Fruit fly (Drosophila melanogaster): Measurements from ENCODE around the gene CG44532.

CG44532 gene

dm6 chrX:9193604-9194003, 31.7 kb downstream of the CG44532 start, which contains the start of gene CG12106 (continued):
- no peak for TF ChIP-seq hb (GFP tag; IDR thresholded peaks at IDR 0.05; ENCODE audit: partially characterized antibody)
- peak; percentile 63 for TF ChIP-seq CoRest (tag; optimal IDR thresholded peaks at IDR 0.05)
- no peak for TF ChIP-seq tup (GFP tag; optimal IDR thresholded peaks at IDR 0.05)
- peak; percentile 40 for TF ChIP-seq CG9817 (tag; optimal IDR thresholded peaks at IDR 0.05)
- no peak for TF ChIP-seq scrt (GFP tag; optimal IDR thresholded peaks at IDR 0.05)
- TF ChIP-seq Med (GFP tag): peak; percentile 87
- peak; percentile 16 for TF ChIP-seq CG10979 (tag; optimal IDR thresholded peaks at IDR 0.05)
- TF ChIP-seq CG12391 (tag; optimal IDR thresholded peaks at IDR 0.05): peak; percentile 47
- peak; percentile 72 for TF ChIP-seq lilli (GFP tag; optimal IDR thresholded peaks at IDR 0.05)
- no peak; the same call in 1 of the 2 replicates for TF ChIP-seq CG32532 (GFP tag; IDR thresholded peaks at IDR 0.05)
- TF ChIP-seq CG6272 (GFP tag; IDR thresholded peaks at IDR 0.05): no peak
- TF ChIP-seq run (tag; optimal IDR thresholded peaks at IDR 0.05): no peak
- peak; percentile 63 for TF ChIP-seq NfI (GFP tag; optimal IDR thresholded peaks at IDR 0.05)
- 0 out of 2 replicates have a peak, but pooled peaks have one; percentile 31 for TF ChIP-seq seq (GFP tag; IDR thresholded peaks at IDR 0.05)
- TF ChIP-seq salm (tag; optimal IDR thresholded peaks at IDR 0.05): no peak
- TF ChIP-seq ac (GFP tag; optimal IDR thresholded peaks at IDR 0.05): no peak
- TF ChIP-seq Rfx (GFP tag; IDR thresholded peaks at IDR 0.05): peak; percentile 69
- no peak for TF ChIP-seq CrebB (tag; optimal IDR thresholded peaks at IDR 0.05)
- TF ChIP-seq Antp (GFP tag; optimal IDR thresholded peaks at IDR 0.05): no peak
- no peak for TF ChIP-seq CG16779 (GFP tag; IDR thresholded peaks at IDR 0.05)
- TF ChIP-seq Neu2 (GFP tag; optimal IDR thresholded peaks at IDR 0.05; ENCODE audit: borderline replicate concordance): no peak
- no peak for TF ChIP-seq CG8290 (GFP tag; optimal IDR thresholded peaks at IDR 0.05)
- TF ChIP-seq CG8290 (tag; optimal IDR thresholded peaks at IDR 0.05): peak in 1 of 2 experiments; percentile 72
- 0 out of 2 replicates have a peak, but pooled peaks have one; percentile 36 for TF ChIP-seq CG14014 (GFP tag; IDR thresholded peaks at IDR 0.05)
- TF ChIP-seq CG9215 (GFP tag; IDR thresholded peaks at IDR 0.05): no peak; the same call in 1 of the 2 replicates
- peak; percentile 62 for TF ChIP-seq Fer3 (tag; optimal IDR thresholded peaks at IDR 0.05)
- no peak for TF ChIP-seq her (GFP tag; optimal IDR thresholded peaks at IDR 0.05)
- TF ChIP-seq Xrp1 (GFP tag; IDR thresholded peaks at IDR 0.05): peak; percentile 41; the same call in 1 of the 2 replicates
- no peak for TF ChIP-seq pan (optimal IDR thresholded peaks at IDR 0.05)
- peak in 1 of 2 experiments; percentile 44 for TF ChIP-seq pan (GFP tag; optimal IDR thresholded peaks at IDR 0.05 in 1 of 2, IDR thresholded peaks at IDR 0.05 in 1 of 2)
- peak in 1 of 3 experiments; percentile 27 for TF ChIP-seq lola (GFP tag; optimal IDR thresholded peaks at IDR 0.05)
- TF ChIP-seq Gug (GFP tag; IDR thresholded peaks at IDR 0.05): peak; percentile 35; the same call in 1 of the 4 replicates
- no peak for TF ChIP-seq HHEX (GFP tag; optimal IDR thresholded peaks at IDR 0.05)
- no peak for TF ChIP-seq CG14667 (GFP tag; IDR thresholded peaks at IDR 0.05)
- TF ChIP-seq zen2 (GFP tag; IDR thresholded peaks at IDR 0.05; ENCODE audit: partially characterized antibody): no peak
- peak; percentile 32 for TF ChIP-seq CG12155 (GFP tag; optimal IDR thresholded peaks at IDR 0.05)
- no peak for TF ChIP-seq CG10565 (GFP tag; optimal IDR thresholded peaks at IDR 0.05)
- TF ChIP-seq E2f1 (GFP tag; IDR thresholded peaks at IDR 0.05): peak; percentile 40
- peak; percentile 42 for TF ChIP-seq Nf-YC (tag; optimal IDR thresholded peaks at IDR 0.05)
- no peak for TF ChIP-seq NFAT (GFP tag; IDR thresholded peaks at IDR 0.05)
- TF ChIP-seq shn (GFP tag; optimal IDR thresholded peaks at IDR 0.05): peak; percentile 38
- no peak for TF ChIP-seq Sin3A (optimal IDR thresholded peaks at IDR 0.05)
- TF ChIP-seq Blimp-1 (GFP tag; optimal IDR thresholded peaks at IDR 0.05): no peak
- no peak for TF ChIP-seq vfl (GFP tag; optimal IDR thresholded peaks at IDR 0.05)
- TF ChIP-seq BEAF-32 (GFP tag; optimal IDR thresholded peaks at IDR 0.05): no peak
- TF ChIP-seq CG5953 (GFP tag; IDR thresholded peaks at IDR 0.05): no peak
- TF ChIP-seq Atf3 (GFP tag; optimal IDR thresholded peaks at IDR 0.05): no peak
- TF ChIP-seq nom (GFP tag; optimal IDR thresholded peaks at IDR 0.05): peak; percentile 13
- peak; percentile 39 for TF ChIP-seq CG3281 (GFP tag; optimal IDR thresholded peaks at IDR 0.05)
- no peak for TF ChIP-seq odd (GFP tag; optimal IDR thresholded peaks at IDR 0.05)
- TF ChIP-seq en (GFP tag; optimal IDR thresholded peaks at IDR 0.05): no peak
